Fruit fly (Drosophila melanogaster): Measurements from ENCODE around the gene CG32436.

The CG32436 gene

dm6 chr3L:21402552-21402951 lies 58.7 kb downstream of the CG32436 start:
- TF ChIP-seq dac (GFP tag; optimal IDR thresholded peaks at IDR 0.05) = no peak
- TF ChIP-seq fd59A (GFP tag; optimal IDR thresholded peaks at IDR 0.05) = no peak
- no peak for TF ChIP-seq Eip93F (GFP tag; optimal IDR thresholded peaks at IDR 0.05)
- TF ChIP-seq CG6854 (GFP tag; optimal IDR thresholded peaks at IDR 0.05) = no peak
- TF ChIP-seq CG31627 (GFP tag; optimal IDR thresholded peaks at IDR 0.05) = no peak
- TF ChIP-seq Ets21C (GFP tag; optimal IDR thresholded peaks at IDR 0.05) = no peak
- TF ChIP-seq CG3032 (tag; optimal IDR thresholded peaks at IDR 0.05) = no peak

All from whole organism, prepupa.